Worm (Caenorhabditis elegans) whole organism, L1 larva: ENCODE measurements around the gene agxt-1.
A peak's percentile ranks its signal among the peaks of the same experiment; 100 is the strongest.

ENCODE experiments used
- C34B4.2 ChIP-seq: sonication (generic microtip); optimal IDR thresholded peaks from 2 replicates; lab custom pipeline; 2017; ENCODE audit warnings: mild to moderate bottlenecking, missing genetic modification characterization, missing compliant biosample characterization
- F16B12.6 ChIP-seq: fragments of 150-350 bp; optimal IDR thresholded peaks from 2 replicates; lab custom pipeline; 2014; ENCODE audit warnings: missing biosample characterization, missing genetic modification characterization
- Y116A8C.19 ChIP-seq: sonication (generic microtip); optimal IDR thresholded peaks from 2 replicates; lab custom pipeline; 2016; ENCODE audit warnings: missing compliant biosample characterization, missing genetic modification characterization, borderline replicate concordance
- aha-1 ChIP-seq: fragments of 150-350 bp; optimal IDR thresholded peaks from 2 replicates; lab custom pipeline; 2014; ENCODE audit warnings: missing biosample characterization, missing genetic modification characterization
- alr-1 ChIP-seq: fragments of 200-800 bp; sonication (Bioruptor generic); optimal IDR thresholded peaks from 2 replicates; lab custom pipeline; 2018; ENCODE audit warnings: borderline replicate concordance, mild to moderate bottlenecking, missing genetic modification characterization, missing compliant biosample characterization
- ama-1 ChIP-seq: fragments of 150-350 bp; optimal IDR thresholded peaks from 2 replicates; lab custom pipeline; 2014
- ceh-82 ChIP-seq, 3 experiments: fragments of 150-350 bp in 1 of 3; sonication (generic microtip) in 2 of 3; optimal IDR thresholded peaks; 2 replicates each; lab custom pipeline; 2014 to 2017; ENCODE audit warnings: missing biosample characterization in 3 of 3, missing genetic modification characterization in 3 of 3
- ceh-88 ChIP-seq: fragments of 200-800 bp; sonication (Bioruptor generic); IDR thresholded peaks from 2 replicates; pipeline ENCODE4 v1.3.6; 2022; ENCODE audit warnings: missing genetic modification characterization, missing compliant biosample characterization
- ceh-90 ChIP-seq: sonication (generic microtip); optimal IDR thresholded peaks from 2 replicates; lab custom pipeline; 2016; ENCODE audit warnings: missing genetic modification characterization, missing compliant biosample characterization
- dpl-1 ChIP-seq, 3 experiments: fragments of 150-350 bp in 2 of 3; sonication (generic microtip) in 1 of 3; optimal IDR thresholded peaks; 2 replicates each; lab custom pipeline; 2014 to 2017; ENCODE audit warnings: missing biosample characterization in 3 of 3, missing genetic modification characterization in 3 of 3, missing genetic modification reagents in 3 of 3
- dsc-1 ChIP-seq: sonication (generic microtip); optimal IDR thresholded peaks from 2 replicates; lab custom pipeline; 2016; ENCODE audit warnings: mild to moderate bottlenecking, missing genetic modification characterization, missing compliant biosample characterization
- efl-1 ChIP-seq, 4 experiments: fragments of 150-350 bp; optimal IDR thresholded peaks in 3 of 4; peaks in 1 of 4; 1 replicate in 1 of 4; 2 replicates in 3 of 4; lab custom pipeline; 2014; ENCODE audit warnings: missing biosample characterization in 2 of 4, missing genetic modification characterization in 2 of 4, missing genetic modification reagents in 2 of 4
- elt-2 ChIP-seq: sonication (generic microtip); optimal IDR thresholded peaks from 2 replicates; lab custom pipeline; 2016; ENCODE audit warnings: missing genetic modification characterization, mild to moderate bottlenecking, inconsistent platforms, missing compliant biosample characterization, missing genetic modification reagents
- fos-1 ChIP-seq: fragments of 150-350 bp; optimal IDR thresholded peaks from 2 replicates; lab custom pipeline; 2014; ENCODE audit warnings: missing biosample characterization, missing genetic modification characterization
- grh-1 ChIP-seq: fragments of 200-800 bp; sonication (Bioruptor generic); IDR thresholded peaks from 2 replicates; pipeline ENCODE4 v1.3.6; 2022; ENCODE audit warnings: missing genetic modification reagents, missing genetic modification characterization, missing compliant biosample characterization
- hpl-2 ChIP-seq: fragments of 150-350 bp; optimal IDR thresholded peaks from 2 replicates; lab custom pipeline; 2014; ENCODE audit warnings: missing biosample characterization, missing genetic modification reagents, missing genetic modification characterization
- irx-1 ChIP-seq: sonication (generic microtip); optimal IDR thresholded peaks from 2 replicates; lab custom pipeline; 2016; ENCODE audit warnings: missing genetic modification characterization, missing compliant biosample characterization
- jun-1 ChIP-seq: fragments of 150-350 bp; optimal IDR thresholded peaks from 2 replicates; lab custom pipeline; 2014; ENCODE audit warnings: missing biosample characterization, missing genetic modification reagents, missing genetic modification characterization
- lin-13 ChIP-seq: fragments of 150-350 bp; optimal IDR thresholded peaks from 2 replicates; lab custom pipeline; 2014; ENCODE audit warnings: missing biosample characterization, missing genetic modification reagents, missing genetic modification characterization
- lin-14 ChIP-seq: fragments of 200-800 bp; sonication (Bioruptor generic); optimal IDR thresholded peaks from 2 replicates; lab custom pipeline; 2018; ENCODE audit warnings: mild to moderate bottlenecking, missing genetic modification characterization, moderate library complexity, missing compliant biosample characterization
- lin-15B ChIP-seq: fragments of 150-350 bp; sonication (generic microtip); optimal IDR thresholded peaks from 3 replicates; lab custom pipeline; 2014; ENCODE audit warnings: missing biosample characterization, missing genetic modification characterization
- lin-35 ChIP-seq, 2 experiments: fragments of 150-350 bp; optimal IDR thresholded peaks; 2 replicates each; lab custom pipeline; 2014; ENCODE audit warnings: missing biosample characterization in 2 of 2, missing genetic modification characterization in 2 of 2, missing genetic modification reagents in 2 of 2
- mab-9 ChIP-seq: fragments of 200-800 bp; sonication (Bioruptor generic); IDR thresholded peaks from 2 replicates; pipeline ENCODE4 v1.3.6; 2022; ENCODE audit warnings: missing genetic modification reagents, missing genetic modification characterization, missing compliant biosample characterization
- mdl-1 ChIP-seq, 2 experiments: fragments of 150-350 bp; optimal IDR thresholded peaks; 2 replicates each; lab custom pipeline; 2014 to 2017; ENCODE audit warnings: missing biosample characterization in 2 of 2, missing genetic modification characterization in 2 of 2, inconsistent platforms in 1 of 2
- mef-2 ChIP-seq: fragments of 150-350 bp; optimal IDR thresholded peaks from 2 replicates; lab custom pipeline; 2014; ENCODE audit warnings: missing biosample characterization, missing genetic modification characterization
- mep-1 ChIP-seq: fragments of 150-350 bp; optimal IDR thresholded peaks from 2 replicates; lab custom pipeline; 2014; ENCODE audit warnings: missing biosample characterization, missing genetic modification characterization
- nhr-11 ChIP-seq: fragments of 150-350 bp; optimal IDR thresholded peaks from 2 replicates; lab custom pipeline; 2014; ENCODE audit warnings: missing biosample characterization, missing genetic modification characterization
- nhr-12 ChIP-seq: sonication (generic microtip); optimal IDR thresholded peaks from 2 replicates; lab custom pipeline; 2017; ENCODE audit warnings: missing biosample characterization, missing genetic modification characterization
- nhr-19 ChIP-seq: fragments of 200-800 bp; sonication (Bioruptor generic); conservative IDR thresholded peaks from 2 replicates; pipeline ENCODE4 v1.3.6; 2022; ENCODE audit warnings: missing genetic modification characterization, missing compliant biosample characterization
- nhr-20 ChIP-seq: sonication (generic microtip); optimal IDR thresholded peaks from 2 replicates; lab custom pipeline; 2016; ENCODE audit warnings: mild to moderate bottlenecking, missing genetic modification characterization, missing compliant biosample characterization
- nhr-28 ChIP-seq: fragments of 150-350 bp; optimal IDR thresholded peaks from 2 replicates; lab custom pipeline; 2014; ENCODE audit warnings: missing biosample characterization, missing genetic modification characterization
- nhr-47 ChIP-seq: sonication (generic microtip); optimal IDR thresholded peaks from 2 replicates; lab custom pipeline; 2016; ENCODE audit warnings: mild to moderate bottlenecking, missing genetic modification characterization, moderate library complexity, missing compliant biosample characterization
- nhr-71 ChIP-seq: sonication (generic microtip); optimal IDR thresholded peaks from 2 replicates; lab custom pipeline; 2016; ENCODE audit warnings: mild to moderate bottlenecking, missing genetic modification characterization, moderate library complexity, missing compliant biosample characterization
- nhr-76 ChIP-seq: sonication (generic microtip); optimal IDR thresholded peaks from 2 replicates; lab custom pipeline; 2017; ENCODE audit warnings: missing biosample characterization, missing genetic modification characterization
- pax-3 ChIP-seq: fragments of 200-800 bp; sonication (Bioruptor generic); optimal IDR thresholded peaks from 2 replicates; lab custom pipeline; 2018; ENCODE audit warnings: mild to moderate bottlenecking, missing genetic modification characterization, moderate library complexity, missing compliant biosample characterization
- pqm-1 ChIP-seq: sonication (generic microtip); optimal IDR thresholded peaks from 3 replicates; lab custom pipeline; 2017; ENCODE audit warnings: missing biosample characterization, missing genetic modification characterization
- rnt-1 ChIP-seq: sonication (generic microtip); optimal IDR thresholded peaks from 2 replicates; lab custom pipeline; 2016; ENCODE audit warnings: mild to moderate bottlenecking, missing genetic modification characterization, moderate library complexity, missing compliant biosample characterization
- skn-1 ChIP-seq: fragments of 150-350 bp; optimal IDR thresholded peaks from 2 replicates; lab custom pipeline; 2014; ENCODE audit warnings: missing biosample characterization, missing genetic modification characterization
- sox-4 ChIP-seq: sonication (generic microtip); optimal IDR thresholded peaks from 2 replicates; lab custom pipeline; 2016; ENCODE audit warnings: missing genetic modification characterization, missing compliant biosample characterization
- sptf-1 ChIP-seq: fragments of 150-350 bp; optimal IDR thresholded peaks from 2 replicates; lab custom pipeline; 2014; ENCODE audit warnings: missing biosample characterization, missing genetic modification characterization
- sup-37 ChIP-seq: fragments of 200-800 bp; sonication (Bioruptor generic); optimal IDR thresholded peaks from 2 replicates; lab custom pipeline; 2018; ENCODE audit warnings: mild to moderate bottlenecking, missing genetic modification characterization, missing compliant biosample characterization
- tbx-2 ChIP-seq: sonication (generic microtip); optimal IDR thresholded peaks from 2 replicates; lab custom pipeline; 2016; ENCODE audit warnings: missing genetic modification characterization, missing compliant biosample characterization
- tlp-1 ChIP-seq: fragments of 150-350 bp; optimal IDR thresholded peaks from 2 replicates; lab custom pipeline; 2014; ENCODE audit warnings: missing biosample characterization, missing genetic modification characterization
- unc-130 ChIP-seq: fragments of 150-350 bp; optimal IDR thresholded peaks from 2 replicates; lab custom pipeline; 2017; ENCODE audit warnings: missing biosample characterization, missing genetic modification characterization, inconsistent platforms
- unc-30 ChIP-seq: sonication (generic microtip); optimal IDR thresholded peaks from 2 replicates; lab custom pipeline; 2017; ENCODE audit warnings: missing biosample characterization, missing genetic modification characterization
- xbp-1 ChIP-seq: sonication (generic microtip); optimal IDR thresholded peaks from 2 replicates; lab custom pipeline; 2016; ENCODE audit warnings: missing genetic modification characterization, missing compliant biosample characterization
- zag-1 ChIP-seq: fragments of 150-350 bp; optimal IDR thresholded peaks from 2 replicates; lab custom pipeline; 2014; ENCODE audit warnings: missing biosample characterization, missing genetic modification characterization
- zip-4 ChIP-seq: fragments of 200-800 bp; sonication (Bioruptor generic); optimal IDR thresholded peaks from 2 replicates; lab custom pipeline; 2018; ENCODE audit warnings: mild to moderate bottlenecking, missing genetic modification characterization, moderate library complexity, missing compliant biosample characterization
- ztf-11 ChIP-seq, 2 experiments: sonication (generic microtip); optimal IDR thresholded peaks; 2 replicates each; lab custom pipeline; 2016 to 2017; ENCODE audit warnings: missing genetic modification characterization in 2 of 2, missing biosample characterization in 1 of 2, missing compliant biosample characterization in 1 of 2

Gene agxt-1

ce11 chrII:8796391-8796790 lies 49.0 kb upstream of the agxt-1 start (continued):
- TF ChIP-seq irx-1 (tag; lab: Kevin White, UChicago) = peak; percentile 54
- no peak for TF ChIP-seq nhr-12
- peak; percentile 6 for TF ChIP-seq skn-1 (tag; lab: Kevin White, UChicago)
- peak; percentile 52 for TF ChIP-seq nhr-19
- peak; percentile 56 for TF ChIP-seq nhr-20 (tag; lab: Kevin White, UChicago)
- TF ChIP-seq unc-130 (tag; lab: Kevin White, UChicago) = no peak
- TF ChIP-seq elt-2 (tag; lab: Kevin White, UChicago) = no peak
- TF ChIP-seq alr-1 = no peak
- no peak for TF ChIP-seq ceh-90 (tag; lab: Kevin White, UChicago)
- peak; percentile 53 for TF ChIP-seq dsc-1
- TF ChIP-seq sptf-1 (tag; lab: Kevin White, UChicago) = no peak
- peak in 1 of 3 experiments; percentile 18 for TF ChIP-seq dpl-1 (GFP tag; optimal IDR thresholded peaks at IDR 0.05; lab: Kevin White, UChicago)
- TF ChIP-seq sup-37 = no peak
- TF ChIP-seq jun-1 (tag; lab: Kevin White, UChicago) = peak; percentile 52
- TF ChIP-seq grh-1 (GFP tag; lab: Robert Waterston, UW) = no peak
- no peak for TF ChIP-seq aha-1
- no peak for TF ChIP-seq lin-15B (tag; lab: Kevin White, UChicago)
- TF ChIP-seq ceh-82 (tag; optimal IDR thresholded peaks at IDR 0.05; lab: Kevin White, UChicago) = peak; percentile 48 to 68 (median 65)
- no peak for TF ChIP-seq C34B4.2 (tag; lab: Kevin White, UChicago)
- no peak for TF ChIP-seq hpl-2 (GFP tag; lab: Kevin White, UChicago)
- no peak for TF ChIP-seq ama-1
- peak; percentile 35 to 46 for TF ChIP-seq efl-1 (optimal IDR thresholded peaks at IDR 0.05; lab: Kevin White, UChicago)
- peak; percentile 5 to 67 for TF ChIP-seq efl-1 (GFP tag; optimal IDR thresholded peaks at IDR 0.05 in 1 of 2; lab: Kevin White, UChicago)
- TF ChIP-seq F16B12.6 (tag; lab: Kevin White, UChicago) = no peak
- no peak for TF ChIP-seq mab-9 (GFP tag; lab: Robert Waterston, UW)
- TF ChIP-seq zag-1 (tag; lab: Kevin White, UChicago) = no peak
- TF ChIP-seq lin-13 = no peak
- no peak for TF ChIP-seq sox-4 (tag; lab: Kevin White, UChicago)
- TF ChIP-seq lin-14 (GFP tag; lab: Kevin White, UChicago) = peak; percentile 98
- TF ChIP-seq rnt-1 = peak; percentile 51
- no peak for TF ChIP-seq nhr-28 (tag; lab: Kevin White, UChicago)
- TF ChIP-seq tlp-1 = no peak
- TF ChIP-seq ztf-11 (tag; optimal IDR thresholded peaks at IDR 0.05; lab: Kevin White, UChicago) = peak in 1 of 2 experiments; percentile 4
- peak in 1 of 2 experiments; percentile 50 for TF ChIP-seq lin-35 (GFP tag; optimal IDR thresholded peaks at IDR 0.05; lab: Kevin White, UChicago)
- TF ChIP-seq nhr-11 (tag; lab: Kevin White, UChicago) = no peak
- no peak for TF ChIP-seq mef-2 (tag; lab: Kevin White, UChicago)
- peak; percentile 16 for TF ChIP-seq mep-1
- no peak for TF ChIP-seq nhr-76 (tag; lab: Kevin White, UChicago)
- no peak for TF ChIP-seq pax-3
- peak; percentile 21 for TF ChIP-seq fos-1 (tag; lab: Kevin White, UChicago)
- no peak for TF ChIP-seq unc-30
- TF ChIP-seq pqm-1 (tag; lab: Kevin White, UChicago) = no peak
- peak; percentile 61 for TF ChIP-seq xbp-1 (tag; lab: Kevin White, UChicago)
- TF ChIP-seq tbx-2 (tag; lab: Kevin White, UChicago) = peak; percentile 81
- TF ChIP-seq nhr-71 = peak; percentile 88
- peak; percentile 85 for TF ChIP-seq nhr-47

ce11 chrII:8799725-8800124 lies 45.7 kb upstream of the agxt-1 start:
- TF ChIP-seq nhr-47 (no peak), mdl-1 (tag; optimal IDR thresholded peaks at IDR 0.05; lab: Kevin White, UChicago) (no peak), Y116A8C.19 (tag; lab: Kevin White, UChicago) (no peak), zip-4 (GFP tag; lab: Kevin White, UChicago) (no peak), ztf-11 (tag; optimal IDR thresholded peaks at IDR 0.05; lab: Kevin White, UChicago) (no peak), ceh-88 (GFP tag; lab: Robert Waterston, UW) (no peak), lin-13 (no peak), nhr-12 (no peak)
